Fruit fly (Drosophila melanogaster) Kc167 (cell line): ENCODE data around the gene CG31076.

Experiments
- Myc ChIP-seq: fragments of >200 bp; optimal IDR thresholded peaks from 2 replicates; lab custom pipeline; 2017; ENCODE audit warnings: missing external identifiers
- Sin3A ChIP-seq: fragments of >200 bp; optimal IDR thresholded peaks from 2 replicates; lab custom pipeline; 2018; ENCODE audit warnings: missing external identifiers
- ttk ChIP-seq: sonication (Bioruptor generic); optimal IDR thresholded peaks from 2 replicates; lab custom pipeline; 2017; ENCODE audit warnings: missing external identifiers

DNA sequence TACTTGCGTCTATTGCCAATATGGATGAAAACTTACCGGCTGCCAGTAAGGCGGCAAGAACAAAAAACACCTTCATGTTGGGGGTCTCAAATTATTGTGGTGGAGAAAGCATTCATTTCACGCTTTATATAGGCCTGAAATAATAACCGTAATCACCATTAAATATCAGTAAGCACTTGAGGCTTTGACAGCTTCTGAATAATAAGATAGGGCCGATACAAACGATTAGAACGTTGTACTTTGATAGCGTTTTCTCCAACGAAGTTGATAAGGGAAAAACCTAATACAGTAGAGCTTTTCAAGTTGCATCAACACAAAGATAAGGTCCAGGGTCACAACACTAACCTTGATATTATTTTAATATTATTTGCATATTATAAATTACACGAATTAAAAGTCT lies 31.6 kb upstream of the CG31076 start, which contains the start of gene CG6283:
- TF ChIP-seq Myc (no peak), Sin3A (lab: Kevin White, UChicago) (no peak), ttk (lab: Kevin White, UChicago) (no peak)
